Worm (Caenorhabditis elegans) whole organism, late embryonic: ENCODE data around the gene set-20.

ENCODE experiments used
- ama-1 ChIP-seq: fragments of 150-350 bp; optimal IDR thresholded peaks from 2 replicates; lab custom pipeline; 2014
- ceh-18 ChIP-seq: sonication (generic microtip); optimal IDR thresholded peaks from 2 replicates; lab custom pipeline; 2016; ENCODE audit warnings: missing genetic modification characterization, missing compliant biosample characterization
- ets-4 ChIP-seq: sonication (generic microtip); optimal IDR thresholded peaks from 2 replicates; lab custom pipeline; 2016; ENCODE audit warnings: missing genetic modification characterization, missing compliant biosample characterization
- fkh-10 ChIP-seq: fragments of 150-350 bp; optimal IDR thresholded peaks from 2 replicates; lab custom pipeline; 2014; ENCODE audit warnings: missing biosample characterization, missing genetic modification reagents, missing genetic modification characterization
- fkh-6 ChIP-seq: sonication (generic microtip); optimal IDR thresholded peaks from 2 replicates; lab custom pipeline; 2016; ENCODE audit warnings: missing genetic modification characterization, missing compliant biosample characterization
- nfya-1 ChIP-seq: sonication (generic microtip); optimal IDR thresholded peaks from 2 replicates; lab custom pipeline; 2017; ENCODE audit warnings: missing genetic modification characterization, mild to moderate bottlenecking, missing compliant biosample characterization, antibody characterized with exemption, moderate library complexity
- pha-4 ChIP-seq: fragments of 150-350 bp; optimal IDR thresholded peaks from 2 replicates; lab custom pipeline; 2018; ENCODE audit warnings: missing biosample characterization, missing genetic modification reagents, missing genetic modification characterization
- unc-3 ChIP-seq, 2 experiments: fragments of 200-800 bp in 1 of 2; sonication (Bioruptor generic) in 1 of 2; sonication (generic microtip) in 1 of 2; conservative IDR thresholded peaks in 1 of 2; optimal IDR thresholded peaks in 1 of 2; 2 replicates each; pipeline versions ENCODE4 v1.3.6 to Lab custom; 2016 to 2022; ENCODE audit warnings: missing compliant biosample characterization in 2 of 2, missing genetic modification characterization in 2 of 2, missing genetic modification reagents in 1 of 2

- TF ChIP-seq fkh-10 (GFP tag; lab: Kevin White, UChicago) (no peak), unc-3 (GFP tag; conservative IDR thresholded peaks at IDR 0.05; lab: Robert Waterston, UW) (no peak), unc-3 (tag; optimal IDR thresholded peaks at IDR 0.05; lab: Kevin White, UChicago) (no peak), ets-4 (tag; lab: Kevin White, UChicago) (no peak), fkh-6 (tag; lab: Kevin White, UChicago) (no peak), pha-4 (tag; lab: Kevin White, UChicago) (no peak), ceh-18 (tag; lab: Kevin White, UChicago) (no peak), nfya-1 (tag; lab: Kevin White, UChicago) (no peak), ama-1 (no peak)
Observed at ce11 chrX:5709205-5709604, 23.2 kb upstream of the set-20 start.
